Worm (Caenorhabditis elegans) whole organism, L3 larva: ENCODE measurements around the gene K06G5.3.

Experiments used
- ZK546.5 ChIP-seq: sonication (generic microtip); optimal IDR thresholded peaks from 2 replicates; lab custom pipeline; 2017; ENCODE audit warnings: missing biosample characterization, missing genetic modification characterization
- ceh-16 ChIP-seq: sonication (generic microtip); optimal IDR thresholded peaks from 2 replicates; lab custom pipeline; 2017; ENCODE audit warnings: missing biosample characterization, missing genetic modification characterization
- ceh-28 ChIP-seq: fragments of 150-350 bp; optimal IDR thresholded peaks from 2 replicates; lab custom pipeline; 2014; ENCODE audit warnings: missing biosample characterization, missing genetic modification reagents, missing genetic modification characterization
- egl-27 ChIP-seq: sonication (generic microtip); optimal IDR thresholded peaks from 4 replicates; lab custom pipeline; 2017; ENCODE audit warnings: missing biosample characterization, missing genetic modification reagents, missing genetic modification characterization
- elt-1 ChIP-seq: fragments of 150-350 bp; optimal IDR thresholded peaks from 2 replicates; lab custom pipeline; 2014; ENCODE audit warnings: missing biosample characterization, missing genetic modification characterization
- elt-2 ChIP-seq: sonication (generic microtip); optimal IDR thresholded peaks from 2 replicates; lab custom pipeline; 2016; ENCODE audit warnings: missing genetic modification reagents, mild to moderate bottlenecking, missing genetic modification characterization, missing compliant biosample characterization
- fkh-10 ChIP-seq: sonication (generic microtip); optimal IDR thresholded peaks from 2 replicates; lab custom pipeline; 2017; ENCODE audit warnings: missing biosample characterization, missing genetic modification reagents, missing genetic modification characterization
- fkh-2 ChIP-seq: fragments of 150-350 bp; optimal IDR thresholded peaks from 2 replicates; lab custom pipeline; 2014; ENCODE audit warnings: missing biosample characterization, missing genetic modification reagents, missing genetic modification characterization
- fos-1 ChIP-seq: fragments of 150-350 bp; optimal IDR thresholded peaks from 2 replicates; lab custom pipeline; 2014; ENCODE audit warnings: missing biosample characterization, missing genetic modification characterization
- hmg-11 ChIP-seq: sonication (generic microtip); optimal IDR thresholded peaks from 2 replicates; lab custom pipeline; 2016; ENCODE audit warnings: missing genetic modification characterization, missing compliant biosample characterization
- jun-1 ChIP-seq: fragments of 150-350 bp; optimal IDR thresholded peaks from 2 replicates; lab custom pipeline; 2014; ENCODE audit warnings: missing biosample characterization, missing genetic modification reagents, missing genetic modification characterization
- lsy-12 ChIP-seq: sonication (generic microtip); optimal IDR thresholded peaks from 2 replicates; lab custom pipeline; 2016; ENCODE audit warnings: mild to moderate bottlenecking, missing genetic modification characterization, missing compliant biosample characterization
- mml-1 ChIP-seq: fragments of 150-350 bp; sonication (generic microtip); optimal IDR thresholded peaks from 3 replicates; lab custom pipeline; 2014; ENCODE audit warnings: missing biosample characterization, missing genetic modification characterization
- nfya-1 ChIP-seq: sonication (generic microtip); optimal IDR thresholded peaks from 2 replicates; lab custom pipeline; 2017; ENCODE audit warnings: missing genetic modification characterization, mild to moderate bottlenecking, missing compliant biosample characterization, antibody characterized with exemption, moderate library complexity; ENCODE audit not compliant: insufficient read depth
- nhr-237 ChIP-seq: fragments of 150-350 bp; optimal IDR thresholded peaks from 2 replicates; lab custom pipeline; 2014; ENCODE audit warnings: missing biosample characterization, missing genetic modification characterization
- nhr-28 ChIP-seq: fragments of 150-350 bp; optimal IDR thresholded peaks from 2 replicates; lab custom pipeline; 2014; ENCODE audit warnings: missing biosample characterization, missing genetic modification characterization
- nhr-43 ChIP-seq: sonication (generic microtip); optimal IDR thresholded peaks from 2 replicates; lab custom pipeline; 2016; ENCODE audit warnings: mild to moderate bottlenecking, missing genetic modification characterization, missing compliant biosample characterization; ENCODE audit not compliant: poor library complexity, severe bottlenecking
- nhr-76 ChIP-seq: fragments of 150-350 bp; sonication (generic microtip); optimal IDR thresholded peaks from 5 replicates; lab custom pipeline; 2014; ENCODE audit warnings: missing biosample characterization, missing genetic modification characterization
- nhr-77 ChIP-seq: fragments of 150-350 bp; optimal IDR thresholded peaks from 2 replicates; lab custom pipeline; 2014; ENCODE audit warnings: missing biosample characterization, missing genetic modification characterization
- pha-4 ChIP-seq: fragments of 150-350 bp; optimal IDR thresholded peaks from 2 replicates; lab custom pipeline; 2014; ENCODE audit warnings: missing biosample characterization, missing genetic modification reagents, missing genetic modification characterization
- pqm-1 ChIP-seq: fragments of 150-350 bp; optimal IDR thresholded peaks from 2 replicates; lab custom pipeline; 2017; ENCODE audit warnings: missing biosample characterization, missing genetic modification characterization, inconsistent platforms
- sea-2 ChIP-seq: fragments of 150-350 bp; sonication (generic microtip); optimal IDR thresholded peaks from 4 replicates; lab custom pipeline; 2014; ENCODE audit warnings: missing biosample characterization, missing genetic modification reagents, missing genetic modification characterization
- tbx-2 ChIP-seq: sonication (generic microtip); optimal IDR thresholded peaks from 2 replicates; lab custom pipeline; 2016; ENCODE audit warnings: mild to moderate bottlenecking, missing genetic modification characterization, missing compliant biosample characterization
- unc-62 ChIP-seq: fragments of 150-350 bp; sonication (generic microtip); optimal IDR thresholded peaks from 4 replicates; lab custom pipeline; 2014; ENCODE audit warnings: missing biosample characterization, missing genetic modification reagents, missing genetic modification characterization
- ztf-11 ChIP-seq: fragments of 150-350 bp; optimal IDR thresholded peaks from 2 replicates; lab custom pipeline; 2014; ENCODE audit warnings: missing biosample characterization, missing genetic modification characterization
- ztf-4 ChIP-seq: fragments of 150-350 bp; optimal IDR thresholded peaks from 2 replicates; lab custom pipeline; 2014; ENCODE audit warnings: missing biosample characterization, missing genetic modification characterization

Gene K06G5.3

DNA sequence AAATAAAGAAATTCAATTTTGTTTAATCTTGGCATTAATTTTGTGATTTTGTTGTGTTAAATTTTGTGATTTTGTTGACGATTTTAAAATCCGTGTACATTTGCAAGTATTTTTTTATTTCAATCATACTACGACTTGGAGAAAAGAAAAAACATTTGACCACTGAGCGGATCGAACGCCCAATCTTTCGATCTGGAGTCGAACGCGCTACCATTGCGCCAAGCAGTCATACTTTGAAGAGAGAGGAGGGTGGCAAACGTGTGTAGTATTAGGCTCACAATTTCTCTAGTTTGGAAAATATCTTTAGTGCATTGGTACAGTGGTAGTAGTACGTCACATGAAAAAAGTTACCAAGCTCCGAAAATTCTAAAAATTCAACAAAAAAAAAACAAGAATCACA lies 5.7 kb upstream of the K06G5.3 start:
- peak; percentile 18 for TF ChIP-seq elt-2 (tag; lab: Kevin White, UChicago)
- peak; percentile 58 for TF ChIP-seq hmg-11 (tag; lab: Kevin White, UChicago)
- TF ChIP-seq nhr-43: peak; percentile 58
- no peak for TF ChIP-seq nfya-1 (tag; lab: Kevin White, UChicago)

DNA sequence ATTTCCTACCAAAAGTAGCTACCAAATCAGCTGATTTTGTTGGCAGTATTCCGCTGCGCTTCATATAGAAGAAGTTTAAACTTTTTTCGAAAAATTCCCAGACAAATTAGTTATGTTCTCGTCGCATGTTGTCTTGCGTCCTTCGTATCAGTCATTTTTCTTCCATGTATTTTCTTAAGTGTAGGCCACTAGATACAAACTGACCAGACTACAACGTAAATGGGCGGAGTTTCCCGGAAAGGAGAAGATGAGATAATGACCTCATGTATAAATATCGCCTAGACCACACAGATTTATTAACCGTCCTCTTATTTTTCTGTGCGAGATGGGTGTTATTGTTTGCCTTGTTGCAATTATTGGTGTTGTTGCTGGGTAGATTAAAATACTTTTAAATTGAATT lies 2.2 kb upstream of the K06G5.3 start, which contains the start of gene cyp-13B2:
TSS of gene cyp-13B2 (plus strand) at position 301 of the 400 bp plus-strand sequence.
- no peak for TF ChIP-seq fkh-10
- no peak for TF ChIP-seq egl-27 (tag; lab: Kevin White, UChicago)
- no peak for TF ChIP-seq tbx-2 (tag; lab: Kevin White, UChicago)
- no peak for TF ChIP-seq unc-62 (GFP tag; lab: Kevin White, UChicago)
- TF ChIP-seq, all 47 proteins: peak for 0

DNA sequence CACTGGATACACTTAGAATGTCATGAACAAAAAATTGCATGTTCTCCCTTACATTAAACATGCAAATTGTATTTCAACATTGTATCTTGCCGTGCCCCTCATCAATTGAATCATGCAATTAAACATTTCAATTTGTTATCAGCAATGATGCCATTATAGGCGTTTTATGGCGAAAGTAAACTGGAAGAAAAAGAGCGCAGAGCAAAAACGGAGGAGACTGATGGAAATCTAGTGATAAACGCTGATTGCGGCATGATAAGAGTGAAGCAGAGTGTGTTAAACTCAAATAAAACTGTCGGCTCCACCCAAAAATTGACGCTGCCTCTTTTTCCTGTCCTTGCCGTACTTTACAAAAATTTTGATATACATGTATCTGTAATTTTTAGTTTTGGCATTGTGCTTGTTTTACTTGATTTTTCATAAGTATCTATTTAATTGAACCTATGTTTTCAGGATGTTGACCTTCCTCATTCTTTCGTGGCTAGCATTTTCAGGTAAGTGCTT lies 8.5 kb downstream of the K06G5.3 start, which contains the start of gene K06G5.1:
TSS of gene K06G5.1 (plus strand) at position 454 of the 504 bp plus-strand sequence.
- no peak for TF ChIP-seq ztf-4 (tag; lab: Kevin White, UChicago)
- peak; percentile 64 for TF ChIP-seq pha-4 (tag; lab: Kevin White, UChicago)
- peak; percentile 99 for TF ChIP-seq elt-2 (tag; lab: Kevin White, UChicago)
- TF ChIP-seq ceh-16 (tag; lab: Kevin White, UChicago): no peak
- peak; percentile 99 for TF ChIP-seq pqm-1
- TF ChIP-seq jun-1 (tag; lab: Kevin White, UChicago): peak; percentile 72

DNA sequence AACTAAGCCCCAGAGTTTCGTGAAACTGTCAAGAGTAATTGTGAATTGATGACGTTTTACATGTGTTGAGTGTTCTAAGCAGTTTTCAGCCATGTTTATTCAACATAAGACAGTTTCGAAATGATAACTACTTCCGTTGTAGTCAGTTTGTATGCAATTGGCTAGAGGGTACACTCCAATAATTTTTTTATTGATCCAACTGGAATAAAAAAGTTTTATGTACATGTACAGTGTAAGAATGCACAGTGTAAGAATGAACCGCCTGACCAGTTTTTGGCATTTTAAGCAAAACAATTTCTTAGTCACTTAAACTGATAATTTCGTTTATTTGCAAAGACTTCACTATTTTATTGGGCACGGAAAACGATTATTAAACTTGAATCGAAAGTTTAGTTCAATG lies 9.7 kb downstream of the K06G5.3 start:
- TF ChIP-seq nhr-77 (tag; lab: Kevin White, UChicago) (no peak), elt-2 (tag; lab: Kevin White, UChicago) (peak; percentile 47)

DNA sequence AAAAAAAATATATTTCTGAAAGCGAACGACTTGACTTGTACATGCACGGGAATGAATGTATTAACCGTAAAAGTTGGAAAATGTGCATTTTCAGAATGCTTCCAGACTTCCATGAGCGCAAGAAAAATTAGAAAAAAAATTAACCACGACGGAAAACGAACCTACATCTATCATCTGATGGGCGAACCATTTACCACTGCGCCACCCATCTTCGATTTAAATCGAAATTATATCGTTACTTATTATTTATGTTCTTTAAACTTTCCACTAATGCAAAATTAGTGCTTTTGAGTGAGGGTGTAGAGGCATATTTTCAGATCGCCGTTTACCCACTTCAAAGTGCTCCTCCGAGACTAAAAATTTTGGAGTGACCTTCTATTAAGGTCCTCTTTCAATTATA lies 11.9 kb downstream of the K06G5.3 start:
- TF ChIP-seq elt-2 (tag; lab: Kevin White, UChicago): peak; percentile 18

DNA sequence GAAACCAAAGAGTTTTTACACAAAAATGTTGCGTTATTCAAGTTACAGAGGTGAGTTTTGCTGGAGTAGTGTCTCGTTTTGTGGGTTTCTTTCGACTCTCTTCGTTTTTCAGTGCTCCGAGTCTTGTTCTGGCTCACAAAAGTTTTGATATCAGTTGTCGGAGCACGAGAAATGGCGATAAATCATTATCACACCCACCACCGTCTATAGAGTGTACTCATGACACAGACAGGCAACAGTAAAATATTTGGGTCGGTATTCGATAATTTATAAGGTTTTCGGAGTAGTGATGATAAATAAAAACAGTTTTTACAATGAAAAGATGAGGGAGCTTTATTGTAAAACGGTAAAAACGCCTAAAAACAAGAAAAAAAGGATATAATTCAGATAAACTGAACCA lies 15.1 kb downstream of the K06G5.3 start, which contains the start of gene ceh-37:
TSS of gene ceh-37 (minus strand) at position 59 of the 400 bp plus-strand sequence.
- TF ChIP-seq nhr-237 (tag; lab: Kevin White, UChicago) (no peak), fos-1 (tag; lab: Kevin White, UChicago) (no peak), elt-2 (tag; lab: Kevin White, UChicago) (peak; percentile 79), hmg-11 (tag; lab: Kevin White, UChicago) (no peak), lsy-12 (tag; lab: Kevin White, UChicago) (no peak), pqm-1 (peak; percentile 63), sea-2 (GFP tag; lab: Kevin White, UChicago) (no peak), fkh-2 (tag; lab: Kevin White, UChicago) (no peak)

DNA sequence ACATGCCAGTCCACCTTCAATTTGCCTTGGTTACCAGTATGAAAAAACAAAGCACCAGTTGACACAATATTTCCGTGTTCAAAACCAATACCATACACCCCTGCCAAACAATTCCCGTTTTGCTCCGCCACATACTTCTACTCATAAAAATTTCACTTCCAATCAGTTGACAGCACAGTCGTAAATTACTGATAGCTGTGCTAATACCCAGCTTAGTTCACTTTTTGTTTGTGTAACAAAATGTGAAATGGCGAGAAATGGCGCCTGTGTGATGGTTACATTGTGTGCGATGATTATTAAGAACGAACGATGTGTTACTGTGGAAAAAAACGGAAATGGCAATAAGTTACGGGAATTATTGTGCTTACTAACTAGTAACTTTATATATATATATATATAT lies 16.7 kb downstream of the K06G5.3 start:
- TF ChIP-seq egl-27 (tag; lab: Kevin White, UChicago): no peak
- peak; percentile 29 for TF ChIP-seq pha-4 (tag; lab: Kevin White, UChicago)
- TF ChIP-seq mml-1: no peak
- TF ChIP-seq nhr-76: no peak
- no peak for TF ChIP-seq jun-1 (tag; lab: Kevin White, UChicago)
- TF ChIP-seq elt-2 (tag; lab: Kevin White, UChicago): peak; percentile 72
- no peak for TF ChIP-seq ceh-16 (tag; lab: Kevin White, UChicago)
- TF ChIP-seq pqm-1: peak; percentile 40

DNA sequence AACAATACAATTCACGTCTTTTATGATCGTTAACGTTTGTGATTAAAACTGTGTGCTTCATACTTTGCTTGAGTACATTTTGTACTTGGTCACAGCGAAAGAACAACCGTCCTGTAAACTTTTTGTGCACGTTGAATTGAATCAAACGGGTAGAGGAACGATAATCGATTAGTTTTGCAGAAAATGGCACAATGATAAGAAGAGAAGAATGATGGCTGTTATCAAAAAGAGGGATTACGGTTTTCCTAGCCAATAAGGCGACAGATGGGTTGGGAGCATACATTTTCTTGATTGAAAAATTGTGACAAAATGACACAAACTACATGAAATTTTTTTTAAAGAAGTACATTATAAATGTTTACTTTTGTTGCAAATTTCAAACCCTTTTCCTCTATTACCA lies 28.8 kb downstream of the K06G5.3 start:
- TF ChIP-seq ceh-28: peak; percentile 58
- TF ChIP-seq pqm-1: peak; percentile 69
- TF ChIP-seq nfya-1 (tag; lab: Kevin White, UChicago): peak; percentile 64
- no peak for TF ChIP-seq nhr-28
- peak; percentile 84 for TF ChIP-seq elt-2 (tag; lab: Kevin White, UChicago)

DNA sequence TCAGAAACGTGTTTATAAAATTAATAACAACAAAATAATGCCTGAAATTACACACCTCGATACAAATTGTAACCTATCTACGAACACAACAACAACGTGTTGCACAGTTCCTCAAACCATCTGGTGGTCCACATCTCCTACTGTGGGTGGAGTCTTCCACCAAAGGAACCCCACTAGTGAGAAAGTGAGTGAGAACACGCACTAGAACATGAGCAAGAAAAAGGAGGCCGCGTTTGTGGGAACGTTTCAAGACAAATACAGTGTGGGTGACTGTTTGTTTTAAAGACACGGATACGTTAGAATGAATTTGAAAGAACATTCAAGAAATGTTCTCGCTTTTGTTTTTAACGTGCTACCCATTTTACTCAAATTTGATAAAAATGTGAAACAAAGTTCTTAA lies 36.6 kb downstream of the K06G5.3 start, which contains the start of gene ceh-36:
TSS of gene ceh-36 (minus strand) at position 101 of the 400 bp plus-strand sequence.
- TF ChIP-seq ZK546.5 (no peak), ztf-11 (tag; lab: Kevin White, UChicago) (no peak), elt-1 (no peak)
- TF ChIP-seq, all 47 proteins: peak for 0
